Fruit fly (Drosophila melanogaster): ENCODE data around the gene mRpL30.

Gene mRpL30

DNA sequence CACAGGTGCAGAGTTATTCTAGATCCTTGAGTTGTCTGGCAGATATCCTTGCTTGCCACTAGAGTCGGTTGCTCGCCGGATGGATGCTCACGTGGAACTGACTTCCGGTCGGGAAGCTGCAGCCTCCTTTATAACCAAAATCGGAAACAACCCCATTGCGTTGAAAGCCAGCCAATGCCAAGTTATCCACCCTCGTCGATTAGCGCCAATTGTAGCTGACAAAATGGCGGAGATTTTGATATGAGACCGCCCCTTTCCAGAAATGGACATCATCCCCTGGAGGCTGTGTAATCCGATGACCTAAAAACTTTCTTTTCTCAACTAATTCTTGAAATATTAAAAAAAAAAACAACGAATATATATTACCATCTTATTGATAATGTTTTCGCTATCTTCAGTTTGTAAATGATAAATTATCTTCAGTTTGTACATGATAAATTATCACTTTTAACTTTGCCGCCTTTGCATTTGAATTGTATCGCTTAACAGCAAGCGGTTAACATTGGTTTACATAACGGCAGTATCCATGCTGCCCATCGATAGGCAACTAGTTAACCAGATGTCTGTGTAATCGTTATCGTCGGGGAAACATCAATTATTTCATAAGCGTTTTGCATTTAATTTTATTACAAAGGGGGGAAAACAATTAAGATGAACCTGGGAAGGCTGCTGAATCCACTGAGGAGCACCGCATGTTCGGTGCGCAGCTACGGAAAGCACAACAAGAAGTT is at the start of gene mRpL30, which contains the start of gene HLH4C:
mRpL30 (plus strand) TSS at position 556 of the 731 bp plus-strand sequence.
HLH4C (minus strand) TSS at position 99 of the 731 bp plus-strand sequence.
- TF ChIP-seq CG8478 (optimal IDR thresholded peaks at IDR 0.05) (no peak), Dll (optimal IDR thresholded peaks at IDR 0.05) (no peak), usp (GFP tag; optimal IDR thresholded peaks at IDR 0.05) (no peak), EcR (GFP tag; optimal IDR thresholded peaks at IDR 0.05) (no peak), pan (optimal IDR thresholded peaks at IDR 0.05) (no peak), psq (optimal IDR thresholded peaks at IDR 0.05) (no peak)

dm6 chrX:4599897-4600469 is 47.7 kb upstream of the mRpL30 start:
- TF ChIP-seq Dll (optimal IDR thresholded peaks at IDR 0.05) = no peak
- no peak for TF ChIP-seq EcR (GFP tag; optimal IDR thresholded peaks at IDR 0.05)
- TF ChIP-seq psq (optimal IDR thresholded peaks at IDR 0.05) = no peak
- no peak for TF ChIP-seq pan (optimal IDR thresholded peaks at IDR 0.05)
- no peak for TF ChIP-seq CG8478 (optimal IDR thresholded peaks at IDR 0.05)

dm6 chrX:4604107-4604506 is 43.6 kb upstream of the mRpL30 start:
- no peak for TF ChIP-seq psq (optimal IDR thresholded peaks at IDR 0.05)
- no peak for TF ChIP-seq CG8478 (optimal IDR thresholded peaks at IDR 0.05)
- no peak for TF ChIP-seq Dll (optimal IDR thresholded peaks at IDR 0.05)
- no peak for TF ChIP-seq pan (optimal IDR thresholded peaks at IDR 0.05)
- no peak for TF ChIP-seq usp (GFP tag; optimal IDR thresholded peaks at IDR 0.05)

DNA sequence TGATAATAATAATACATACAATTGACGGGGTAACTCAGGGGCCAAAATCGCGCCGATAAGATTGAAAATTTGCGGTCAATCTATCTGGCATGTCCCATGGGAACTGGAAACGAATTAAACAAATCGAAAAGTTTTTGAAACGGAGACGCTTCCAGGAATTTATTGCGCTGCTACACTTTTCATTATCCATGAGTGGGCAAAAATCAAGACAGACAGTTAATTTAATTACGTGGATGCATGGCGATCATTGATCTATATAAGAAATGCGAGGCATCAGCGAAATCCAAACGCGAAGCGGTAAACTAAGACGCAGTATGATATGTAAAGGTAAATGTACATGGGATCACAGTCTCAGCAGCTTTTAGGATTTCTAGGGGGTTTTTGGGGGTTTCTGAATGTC is 43.1 kb upstream of the mRpL30 start:
- TF ChIP-seq CG8478 (optimal IDR thresholded peaks at IDR 0.05) (no peak), EcR (GFP tag; optimal IDR thresholded peaks at IDR 0.05) (no peak), Dll (optimal IDR thresholded peaks at IDR 0.05) (no peak), usp (GFP tag; optimal IDR thresholded peaks at IDR 0.05) (no peak)

DNA sequence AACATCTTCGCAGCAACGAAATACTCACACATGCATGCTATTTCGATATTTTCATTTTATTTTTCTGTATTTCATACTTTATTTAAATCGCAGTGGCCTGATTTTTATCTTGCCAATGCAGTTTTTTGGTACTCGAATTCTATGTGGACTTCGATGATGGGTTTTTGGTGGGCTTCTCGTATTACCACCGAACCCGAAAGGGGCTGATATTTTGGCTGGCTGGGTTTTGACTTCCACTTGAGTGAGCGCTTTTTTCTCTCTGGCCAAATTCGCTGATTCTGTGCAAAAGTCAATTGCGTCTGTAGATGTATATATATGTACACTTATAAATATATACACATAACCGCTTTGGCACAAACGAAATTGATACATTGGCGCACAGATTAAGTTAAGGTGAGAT is 42.4 kb upstream of the mRpL30 start:
- no peak for TF ChIP-seq usp (GFP tag; optimal IDR thresholded peaks at IDR 0.05)

- TF ChIP-seq usp (GFP tag; optimal IDR thresholded peaks at IDR 0.05) (no peak), psq (optimal IDR thresholded peaks at IDR 0.05) (no peak), Dll (optimal IDR thresholded peaks at IDR 0.05) (no peak), EcR (GFP tag; optimal IDR thresholded peaks at IDR 0.05) (no peak), CG8478 (optimal IDR thresholded peaks at IDR 0.05) (no peak), pan (optimal IDR thresholded peaks at IDR 0.05) (no peak)
These were observed 41.2 kb upstream of the mRpL30 start for dm6 chrX:4606447-4606846.

DNA sequence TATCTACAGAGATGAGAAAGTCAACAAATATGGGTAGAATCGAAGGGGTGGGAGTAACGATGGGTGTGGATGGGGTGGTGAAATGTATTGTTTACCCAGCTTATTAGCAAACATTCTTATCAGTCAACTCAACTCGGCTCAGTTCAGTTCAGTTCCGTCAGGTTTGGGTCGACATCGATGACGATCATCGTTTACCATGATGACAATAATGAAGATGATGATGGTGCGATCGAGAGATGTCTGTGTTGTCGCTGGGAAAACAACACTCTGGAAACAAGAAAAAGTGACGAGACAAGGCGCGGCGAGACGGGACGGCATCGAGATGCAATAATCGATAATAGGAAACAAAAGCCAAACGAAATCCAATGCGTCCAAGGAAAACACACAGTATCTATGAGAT is 37.9 kb upstream of the mRpL30 start:
- TF ChIP-seq CG8478 (optimal IDR thresholded peaks at IDR 0.05) (no peak), psq (optimal IDR thresholded peaks at IDR 0.05) (no peak), usp (GFP tag; optimal IDR thresholded peaks at IDR 0.05) (no peak), Dll (optimal IDR thresholded peaks at IDR 0.05) (no peak), EcR (GFP tag; optimal IDR thresholded peaks at IDR 0.05) (no peak), pan (optimal IDR thresholded peaks at IDR 0.05) (no peak)

- TF ChIP-seq Dll (optimal IDR thresholded peaks at IDR 0.05) (no peak), pan (optimal IDR thresholded peaks at IDR 0.05) (no peak), CG8478 (optimal IDR thresholded peaks at IDR 0.05) (no peak), psq (optimal IDR thresholded peaks at IDR 0.05) (no peak), usp (GFP tag; optimal IDR thresholded peaks at IDR 0.05) (no peak), EcR (GFP tag; optimal IDR thresholded peaks at IDR 0.05) (no peak)
These were observed 37.2 kb upstream of the mRpL30 start for dm6 chrX:4610481-4610880.

dm6 chrX:4612454-4612853 is 35.2 kb upstream of the mRpL30 start:
- no peak for TF ChIP-seq Dll (optimal IDR thresholded peaks at IDR 0.05)
- no peak for TF ChIP-seq CG8478 (optimal IDR thresholded peaks at IDR 0.05)
- TF ChIP-seq pan (optimal IDR thresholded peaks at IDR 0.05) = no peak
- no peak for TF ChIP-seq EcR (GFP tag; optimal IDR thresholded peaks at IDR 0.05)
- no peak for TF ChIP-seq psq (optimal IDR thresholded peaks at IDR 0.05)
- TF ChIP-seq usp (GFP tag; optimal IDR thresholded peaks at IDR 0.05) = no peak

- TF ChIP-seq pan (optimal IDR thresholded peaks at IDR 0.05) = no peak
- no peak for TF ChIP-seq psq (optimal IDR thresholded peaks at IDR 0.05)
- TF ChIP-seq Dll (optimal IDR thresholded peaks at IDR 0.05) = no peak
These were observed 34.1 kb upstream of the mRpL30 start for dm6 chrX:4613613-4614012.

- TF ChIP-seq CG8478 (optimal IDR thresholded peaks at IDR 0.05) = no peak
- no peak for TF ChIP-seq Dll (optimal IDR thresholded peaks at IDR 0.05)
- TF ChIP-seq EcR (GFP tag; optimal IDR thresholded peaks at IDR 0.05) = no peak
- no peak for TF ChIP-seq usp (GFP tag; optimal IDR thresholded peaks at IDR 0.05)
- no peak for TF ChIP-seq pan (optimal IDR thresholded peaks at IDR 0.05)
- no peak for TF ChIP-seq psq (optimal IDR thresholded peaks at IDR 0.05)
These were observed 33.3 kb upstream of the mRpL30 start for dm6 chrX:4614325-4614724.

DNA sequence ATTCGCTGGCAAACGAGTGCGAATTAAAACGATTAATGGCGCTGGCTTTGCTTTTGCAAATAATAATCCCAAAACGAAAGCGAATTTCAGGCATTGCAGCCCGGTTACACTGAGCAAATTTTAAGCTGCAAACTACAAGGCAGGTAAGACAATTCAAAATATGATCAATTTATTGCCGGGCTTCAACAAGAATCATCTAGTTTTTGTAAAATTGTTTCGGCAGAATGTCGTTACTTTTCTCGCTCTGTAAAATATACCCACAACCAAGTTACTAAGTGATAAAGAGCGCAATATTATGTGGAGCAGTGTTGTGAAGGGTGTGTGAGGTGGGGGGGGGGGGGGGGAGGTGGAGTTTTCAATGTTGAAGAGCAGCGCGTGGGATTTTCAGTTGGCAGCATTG is 32.7 kb upstream of the mRpL30 start:
- TF ChIP-seq pan (optimal IDR thresholded peaks at IDR 0.05) = no peak
- no peak for TF ChIP-seq CG8478 (optimal IDR thresholded peaks at IDR 0.05)
- TF ChIP-seq psq (optimal IDR thresholded peaks at IDR 0.05) = no peak
- no peak for TF ChIP-seq usp (GFP tag; optimal IDR thresholded peaks at IDR 0.05)
- no peak for TF ChIP-seq EcR (GFP tag; optimal IDR thresholded peaks at IDR 0.05)
- no peak for TF ChIP-seq Dll (optimal IDR thresholded peaks at IDR 0.05)

All from whole organism.